Worm (Caenorhabditis elegans) whole organism, L2 larva: ENCODE results near the gene F07E5.7.

Experiments
- F13H6.1 ChIP-seq: sonication (generic microtip); optimal IDR thresholded peaks from 2 replicates; lab custom pipeline; 2016; ENCODE audit warnings: missing genetic modification characterization, missing compliant biosample characterization
- Y55F3AM.14 ChIP-seq: fragments of 200-800 bp; sonication (Bioruptor generic); optimal IDR thresholded peaks from 2 replicates; lab custom pipeline; 2018; ENCODE audit warnings: mild to moderate bottlenecking, missing genetic modification characterization, missing compliant biosample characterization
- ZK546.5 ChIP-seq: sonication (generic microtip); optimal IDR thresholded peaks from 2 replicates; lab custom pipeline; 2017; ENCODE audit warnings: missing biosample characterization, missing genetic modification characterization
- egl-27 ChIP-seq: sonication (generic microtip); optimal IDR thresholded peaks from 3 replicates; lab custom pipeline; 2017; ENCODE audit warnings: missing biosample characterization, missing genetic modification reagents, missing genetic modification characterization
- mdl-1 ChIP-seq, 2 experiments: fragments of 150-350 bp in 1 of 2; sonication (generic microtip) in 1 of 2; optimal IDR thresholded peaks; 2 replicates each; lab custom pipeline; 2017; ENCODE audit warnings: missing biosample characterization in 2 of 2, missing genetic modification characterization in 2 of 2
- nhr-10 ChIP-seq: sonication (generic microtip); optimal IDR thresholded peaks from 2 replicates; lab custom pipeline; 2017; ENCODE audit warnings: missing biosample characterization, missing genetic modification characterization
- nhr-23 ChIP-seq: fragments of 150-350 bp; optimal IDR thresholded peaks from 2 replicates; lab custom pipeline; 2014; ENCODE audit warnings: missing biosample characterization, missing genetic modification reagents, missing genetic modification characterization
- snpc-4 ChIP-seq: fragments of 150-350 bp; optimal IDR thresholded peaks from 2 replicates; lab custom pipeline; 2014; ENCODE audit warnings: missing biosample characterization, missing genetic modification characterization
- unc-55 ChIP-seq: fragments of 150-350 bp; sonication (generic microtip); optimal IDR thresholded peaks from 3 replicates; lab custom pipeline; 2014; ENCODE audit warnings: missing biosample characterization, missing genetic modification reagents, missing genetic modification characterization
- ztf-1 ChIP-seq: fragments of 200-800 bp; sonication (Bioruptor generic); conservative IDR thresholded peaks from 2 replicates; pipeline ENCODE4 v1.3.6; 2022; ENCODE audit warnings: missing genetic modification characterization, missing compliant biosample characterization
- ztf-11 ChIP-seq: sonication (generic microtip); optimal IDR thresholded peaks from 2 replicates; lab custom pipeline; 2017; ENCODE audit warnings: missing biosample characterization, missing genetic modification characterization

- TF ChIP-seq Y55F3AM.14: no peak
- TF ChIP-seq unc-55 (GFP tag; lab: Kevin White, UChicago): no peak
- no peak for TF ChIP-seq nhr-10 (tag; lab: Kevin White, UChicago)
- TF ChIP-seq nhr-23 (tag; lab: Kevin White, UChicago): no peak
- TF ChIP-seq ztf-1 (GFP tag; lab: Robert Waterston, UW): no peak
- TF ChIP-seq ZK546.5 (tag; lab: Kevin White, UChicago): no peak
- no peak for TF ChIP-seq egl-27
- no peak for TF ChIP-seq snpc-4 (tag; lab: Kevin White, UChicago)
- no peak for TF ChIP-seq mdl-1 (tag; optimal IDR thresholded peaks at IDR 0.05; lab: Kevin White, UChicago)
- no peak for TF ChIP-seq F13H6.1 (tag; lab: Kevin White, UChicago)
- no peak for TF ChIP-seq ztf-11 (tag; lab: Kevin White, UChicago)
Measured at ce11 chrII:2071429-2071828, at the start of gene F07E5.7.
